Worm (Caenorhabditis elegans) whole organism, late embryonic: ENCODE results near the gene C06C3.4.
A peak's percentile ranks its signal among the peaks of the same experiment; 100 is the strongest.

Source experiments
- C08G9.2 ChIP-seq: sonication (generic microtip); optimal IDR thresholded peaks from 2 replicates; lab custom pipeline; 2016; ENCODE audit warnings: mild to moderate bottlenecking, missing genetic modification characterization, moderate library complexity, missing compliant biosample characterization
- F13H6.1 ChIP-seq: sonication (generic microtip); optimal IDR thresholded peaks from 2 replicates; lab custom pipeline; 2016; ENCODE audit warnings: missing genetic modification characterization, missing compliant biosample characterization
- T23F11.4 ChIP-seq: fragments of 200-800 bp; sonication (Bioruptor generic); optimal IDR thresholded peaks from 2 replicates; lab custom pipeline; 2018; ENCODE audit warnings: mild to moderate bottlenecking, missing genetic modification characterization, missing compliant biosample characterization
- ama-1 ChIP-seq: fragments of 150-350 bp; optimal IDR thresholded peaks from 2 replicates; lab custom pipeline; 2014
- ceh-14 ChIP-seq: sonication (generic microtip); optimal IDR thresholded peaks from 2 replicates; lab custom pipeline; 2016; ENCODE audit warnings: missing genotype, missing genetic modification characterization, missing compliant biosample characterization
- ceh-2 ChIP-seq: sonication (generic microtip); optimal IDR thresholded peaks from 2 replicates; lab custom pipeline; 2016; ENCODE audit warnings: missing genotype, missing genetic modification characterization, missing compliant biosample characterization
- ceh-22 ChIP-seq: sonication (generic microtip); optimal IDR thresholded peaks from 2 replicates; lab custom pipeline; 2017; ENCODE audit warnings: missing biosample characterization, missing genetic modification characterization
- ceh-30 ChIP-seq: fragments of 150-350 bp; optimal IDR thresholded peaks from 2 replicates; lab custom pipeline; 2014; ENCODE audit warnings: missing biosample characterization, missing genetic modification characterization
- ceh-34 ChIP-seq: sonication (generic microtip); optimal IDR thresholded peaks from 2 replicates; lab custom pipeline; 2016; ENCODE audit warnings: mild to moderate bottlenecking, missing genetic modification characterization, missing compliant biosample characterization
- ceh-45 ChIP-seq: fragments of 200-800 bp; sonication (Bioruptor generic); IDR thresholded peaks from 2 replicates; pipeline ENCODE4 v1.3.6; 2022; ENCODE audit warnings: missing genetic modification reagents, missing genetic modification characterization, missing compliant biosample characterization
- ceh-48 ChIP-seq: sonication (generic microtip); optimal IDR thresholded peaks from 2 replicates; lab custom pipeline; 2016; ENCODE audit warnings: missing genetic modification characterization, inconsistent platforms, missing compliant biosample characterization
- che-1 ChIP-seq: sonication (generic microtip); optimal IDR thresholded peaks from 2 replicates; lab custom pipeline; 2016; ENCODE audit warnings: mild to moderate bottlenecking, missing genetic modification characterization, missing compliant biosample characterization
- dmd-4 ChIP-seq: sonication (generic microtip); optimal IDR thresholded peaks from 2 replicates; lab custom pipeline; 2016; ENCODE audit warnings: borderline replicate concordance, missing genetic modification characterization, missing compliant biosample characterization
- elt-2 ChIP-seq: sonication (generic microtip); optimal IDR thresholded peaks from 2 replicates; lab custom pipeline; 2016; ENCODE audit warnings: missing genetic modification reagents, missing genetic modification characterization, missing compliant biosample characterization
- elt-4 ChIP-seq: sonication (generic microtip); optimal IDR thresholded peaks from 2 replicates; lab custom pipeline; 2016; ENCODE audit warnings: missing genetic modification characterization, missing compliant biosample characterization
- ets-4 ChIP-seq: sonication (generic microtip); optimal IDR thresholded peaks from 2 replicates; lab custom pipeline; 2016; ENCODE audit warnings: missing genetic modification characterization, missing compliant biosample characterization
- eyg-1 ChIP-seq: sonication (generic microtip); optimal IDR thresholded peaks from 2 replicates; lab custom pipeline; 2016; ENCODE audit warnings: missing genotype, missing genetic modification characterization, missing compliant biosample characterization
- fax-1 ChIP-seq: sonication (generic microtip); optimal IDR thresholded peaks from 2 replicates; lab custom pipeline; 2016; ENCODE audit warnings: missing genotype, missing genetic modification characterization, missing compliant biosample characterization
- fkh-10 ChIP-seq: fragments of 150-350 bp; optimal IDR thresholded peaks from 2 replicates; lab custom pipeline; 2014; ENCODE audit warnings: missing biosample characterization, missing genetic modification reagents, missing genetic modification characterization
- fkh-6 ChIP-seq: sonication (generic microtip); optimal IDR thresholded peaks from 2 replicates; lab custom pipeline; 2016; ENCODE audit warnings: missing genetic modification characterization, missing compliant biosample characterization
- gmeb-2 ChIP-seq: sonication (generic microtip); optimal IDR thresholded peaks from 2 replicates; lab custom pipeline; 2016; ENCODE audit warnings: missing genetic modification characterization, inconsistent platforms, missing compliant biosample characterization
- hlh-15 ChIP-seq: sonication (generic microtip); optimal IDR thresholded peaks from 2 replicates; lab custom pipeline; 2016; ENCODE audit warnings: missing genetic modification characterization, missing compliant biosample characterization
- hlh-30 ChIP-seq: sonication (generic microtip); optimal IDR thresholded peaks from 2 replicates; lab custom pipeline; 2017; ENCODE audit warnings: antibody characterized with exemption, missing genetic modification characterization, missing compliant biosample characterization; ENCODE audit not compliant: insufficient read depth
- hlh-6 ChIP-seq: sonication (generic microtip); optimal IDR thresholded peaks from 2 replicates; lab custom pipeline; 2016; ENCODE audit warnings: missing genotype, missing genetic modification characterization, missing compliant biosample characterization
- hlh-8 ChIP-seq: sonication (generic microtip); optimal IDR thresholded peaks from 2 replicates; lab custom pipeline; 2016; ENCODE audit warnings: missing genotype, missing genetic modification characterization, missing compliant biosample characterization
- lim-6 ChIP-seq: sonication (generic microtip); optimal IDR thresholded peaks from 2 replicates; lab custom pipeline; 2016; ENCODE audit warnings: missing genetic modification characterization, missing compliant biosample characterization
- lin-11 ChIP-seq: fragments of 200-800 bp; sonication (Bioruptor generic); optimal IDR thresholded peaks from 2 replicates; lab custom pipeline; 2018; ENCODE audit warnings: mild to moderate bottlenecking, missing genetic modification characterization, missing compliant biosample characterization
- nfya-1 ChIP-seq: sonication (generic microtip); optimal IDR thresholded peaks from 2 replicates; lab custom pipeline; 2017; ENCODE audit warnings: missing genetic modification characterization, mild to moderate bottlenecking, missing compliant biosample characterization, antibody characterized with exemption, moderate library complexity
- nhr-232 ChIP-seq: sonication (generic microtip); optimal IDR thresholded peaks from 2 replicates; lab custom pipeline; 2016; ENCODE audit warnings: missing genetic modification characterization, missing compliant biosample characterization
- odd-2 ChIP-seq: sonication (generic microtip); optimal IDR thresholded peaks from 2 replicates; lab custom pipeline; 2017; ENCODE audit warnings: antibody characterized with exemption, mild to moderate bottlenecking, missing genetic modification characterization, missing compliant biosample characterization
- pag-3 ChIP-seq: sonication (generic microtip); optimal IDR thresholded peaks from 2 replicates; lab custom pipeline; 2016; ENCODE audit warnings: missing compliant biosample characterization, missing genetic modification characterization, borderline replicate concordance
- pat-9 ChIP-seq: fragments of 200-800 bp; sonication (Bioruptor generic); optimal IDR thresholded peaks from 2 replicates; lab custom pipeline; 2018; ENCODE audit warnings: mild to moderate bottlenecking, missing genetic modification characterization, moderate library complexity, missing compliant biosample characterization
- pax-1 ChIP-seq: fragments of 150-350 bp; optimal IDR thresholded peaks from 2 replicates; lab custom pipeline; 2014; ENCODE audit warnings: missing biosample characterization, missing genetic modification characterization
- pha-4 ChIP-seq: fragments of 150-350 bp; optimal IDR thresholded peaks from 2 replicates; lab custom pipeline; 2018; ENCODE audit warnings: missing biosample characterization, missing genetic modification reagents, missing genetic modification characterization
- pros-1 ChIP-seq: fragments of 150-350 bp; optimal IDR thresholded peaks from 2 replicates; lab custom pipeline; 2014; ENCODE audit warnings: missing biosample characterization, missing genetic modification reagents, missing genetic modification characterization
- sox-4 ChIP-seq: sonication (generic microtip); optimal IDR thresholded peaks from 2 replicates; lab custom pipeline; 2017; ENCODE audit warnings: mild to moderate bottlenecking, missing genetic modification characterization, inconsistent platforms, missing compliant biosample characterization
- syd-9 ChIP-seq: sonication (generic microtip); optimal IDR thresholded peaks from 2 replicates; lab custom pipeline; 2016; ENCODE audit warnings: mild to moderate bottlenecking, missing genetic modification characterization, moderate library complexity, missing compliant biosample characterization
- tbx-7 ChIP-seq: sonication (generic microtip); optimal IDR thresholded peaks from 2 replicates; lab custom pipeline; 2016; ENCODE audit warnings: missing genotype, missing genetic modification characterization, missing compliant biosample characterization
- ttx-3 ChIP-seq: sonication (generic microtip); optimal IDR thresholded peaks from 2 replicates; lab custom pipeline; 2016; ENCODE audit warnings: missing genetic modification reagents, missing genetic modification characterization, missing compliant biosample characterization
- unc-3 ChIP-seq, 2 experiments: fragments of 200-800 bp in 1 of 2; sonication (Bioruptor generic) in 1 of 2; sonication (generic microtip) in 1 of 2; conservative IDR thresholded peaks in 1 of 2; optimal IDR thresholded peaks in 1 of 2; 2 replicates each; pipeline versions ENCODE4 v1.3.6 to Lab custom; 2016 to 2022; ENCODE audit warnings: missing compliant biosample characterization in 2 of 2, missing genetic modification characterization in 2 of 2, missing genetic modification reagents in 1 of 2
- unc-42 ChIP-seq: sonication (generic microtip); optimal IDR thresholded peaks from 2 replicates; lab custom pipeline; 2016; ENCODE audit warnings: missing genotype, missing genetic modification characterization, missing compliant biosample characterization
- unc-86 ChIP-seq: sonication (generic microtip); optimal IDR thresholded peaks from 2 replicates; lab custom pipeline; 2016; ENCODE audit warnings: missing genetic modification characterization, missing compliant biosample characterization

The C06C3.4 gene

ce11 chrII:9356723-9357122, 16.4 kb upstream of the C06C3.4 start (continued):
- TF ChIP-seq gmeb-2, result no peak
- TF ChIP-seq elt-2 (tag; lab: Kevin White, UChicago), result no peak
- peak; percentile 7 for TF ChIP-seq unc-42
- no peak for TF ChIP-seq fkh-10 (GFP tag; lab: Kevin White, UChicago)
- no peak for TF ChIP-seq syd-9
- TF ChIP-seq hlh-30 (tag; lab: Kevin White, UChicago), result peak; percentile 54
- TF ChIP-seq ceh-14 (tag; lab: Kevin White, UChicago), result no peak
- TF ChIP-seq pha-4, result no peak
- no peak for TF ChIP-seq T23F11.4 (GFP tag; lab: Kevin White, UChicago)
- TF ChIP-seq fax-1 (tag; lab: Kevin White, UChicago), result no peak
- TF ChIP-seq odd-2 (tag; lab: Kevin White, UChicago), result no peak
- TF ChIP-seq hlh-6 (tag; lab: Kevin White, UChicago), result no peak
- TF ChIP-seq unc-3 (GFP tag; conservative IDR thresholded peaks at IDR 0.05; lab: Robert Waterston, UW), result 0 out of 2 replicates have a peak, but pooled peaks have one; percentile 18
- no peak for TF ChIP-seq unc-3 (tag; optimal IDR thresholded peaks at IDR 0.05; lab: Kevin White, UChicago)
- no peak for TF ChIP-seq ceh-48 (tag; lab: Kevin White, UChicago)
- TF ChIP-seq pat-9 (tag; lab: Kevin White, UChicago), result no peak
- TF ChIP-seq eyg-1, result no peak
- TF ChIP-seq ama-1 (lab: Kevin White, UChicago), result no peak
- TF ChIP-seq ets-4 (tag; lab: Kevin White, UChicago), result no peak
- TF ChIP-seq ttx-3 (tag; lab: Kevin White, UChicago), result no peak
- TF ChIP-seq fkh-6 (tag; lab: Kevin White, UChicago), result no peak
- TF ChIP-seq pax-1 (tag; lab: Kevin White, UChicago), result no peak
- no peak for TF ChIP-seq F13H6.1 (tag; lab: Kevin White, UChicago)
- TF ChIP-seq che-1 (tag; lab: Kevin White, UChicago), result no peak
- peak; percentile 69 for TF ChIP-seq nfya-1
- TF ChIP-seq ceh-45 (GFP tag; lab: Robert Waterston, UW), result no peak
- TF ChIP-seq hlh-15 (tag; lab: Kevin White, UChicago), result no peak
- TF ChIP-seq unc-86 (tag; lab: Kevin White, UChicago), result no peak
- no peak for TF ChIP-seq ceh-2 (tag; lab: Kevin White, UChicago)
- TF ChIP-seq pros-1, result no peak
- TF ChIP-seq ceh-30 (tag; lab: Kevin White, UChicago), result no peak
- TF ChIP-seq lim-6, result no peak
- no peak for TF ChIP-seq nhr-232 (tag; lab: Kevin White, UChicago)
- no peak for TF ChIP-seq lin-11 (tag; lab: Kevin White, UChicago)
- TF ChIP-seq elt-4 (tag; lab: Kevin White, UChicago), result no peak
- TF ChIP-seq, all 69 proteins: peak for 13

- TF ChIP-seq dmd-4 (tag; lab: Kevin White, UChicago) (no peak), pax-1 (tag; lab: Kevin White, UChicago) (no peak), ceh-22 (no peak), tbx-7 (tag; lab: Kevin White, UChicago) (no peak), lim-6 (no peak), sox-4 (tag; lab: Kevin White, UChicago) (no peak), pag-3 (no peak), ceh-48 (tag; lab: Kevin White, UChicago) (no peak), ceh-2 (tag; lab: Kevin White, UChicago) (no peak), C08G9.2 (tag; lab: Kevin White, UChicago) (no peak), unc-86 (tag; lab: Kevin White, UChicago) (no peak), ceh-14 (tag; lab: Kevin White, UChicago) (no peak), ceh-34 (tag; lab: Kevin White, UChicago) (no peak), hlh-8 (tag; lab: Kevin White, UChicago) (no peak)
Measured at ce11 chrII:9358230-9358629, 14.9 kb upstream of the C06C3.4 start, which contains the start of gene mel-11. TSS of gene mel-11 (plus strand) at chrII:9358530.
